Fruit fly (Drosophila melanogaster) whole organism: Measurements from ENCODE around the gene Graf.

Experiments used
- CG8478 ChIP-seq: fragments of >200 bp; optimal IDR thresholded peaks from 2 replicates; lab custom pipeline; 2018; ENCODE audit warnings: inconsistent platforms
- Dll ChIP-seq: fragments of >200 bp; optimal IDR thresholded peaks from 2 replicates; lab custom pipeline; 2017
- EcR ChIP-seq, 2 experiments: fragments of >200 bp; optimal IDR thresholded peaks; 2 replicates each; lab custom pipeline; 2017; ENCODE audit warnings: missing biosample characterization in 2 of 2, missing genetic modification characterization in 2 of 2, missing genetic modification reagents in 2 of 2
- pan ChIP-seq: fragments of >200 bp; optimal IDR thresholded peaks from 2 replicates; lab custom pipeline; 2017
- psq ChIP-seq: fragments of >200 bp; optimal IDR thresholded peaks from 2 replicates; lab custom pipeline; 2017
- usp ChIP-seq: fragments of >200 bp; optimal IDR thresholded peaks from 2 replicates; lab custom pipeline; 2017; ENCODE audit warnings: missing biosample characterization, missing genetic modification characterization, mixed read lengths

Gene Graf

DNA sequence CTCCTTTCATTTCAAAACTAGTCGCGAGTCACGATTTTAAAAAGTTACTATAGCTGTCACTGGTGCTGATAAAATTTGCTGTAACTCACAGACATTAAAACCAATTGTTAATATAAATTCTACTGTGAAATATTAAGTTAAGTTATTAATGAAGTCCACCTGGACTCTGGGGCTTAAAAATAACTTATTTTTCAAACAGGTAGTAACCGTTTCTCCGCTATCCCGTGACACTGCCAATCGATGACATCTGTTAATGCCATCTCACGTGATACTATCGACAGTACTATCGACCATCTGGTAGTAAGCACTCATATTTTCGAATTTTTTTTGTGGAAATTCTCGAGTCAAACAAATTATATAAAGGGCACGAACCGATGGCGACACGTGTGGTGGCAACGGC is 26.5 kb downstream of the Graf start, which contains the start of the genes CG12379 and MagR:
Gene CG12379 (minus strand): TSS at position 2 of the 400 bp plus-strand sequence.
Gene MagR (plus strand): TSS at position 276 of the 400 bp plus-strand sequence.
- TF ChIP-seq pan (lab: Kevin White, UChicago) (no peak), EcR (GFP tag; optimal IDR thresholded peaks at IDR 0.05; lab: Kevin White, UChicago) (no peak), usp (GFP tag; lab: Kevin White, UChicago) (no peak), CG8478 (no peak), Dll (lab: Kevin White, UChicago) (no peak), psq (no peak)

DNA sequence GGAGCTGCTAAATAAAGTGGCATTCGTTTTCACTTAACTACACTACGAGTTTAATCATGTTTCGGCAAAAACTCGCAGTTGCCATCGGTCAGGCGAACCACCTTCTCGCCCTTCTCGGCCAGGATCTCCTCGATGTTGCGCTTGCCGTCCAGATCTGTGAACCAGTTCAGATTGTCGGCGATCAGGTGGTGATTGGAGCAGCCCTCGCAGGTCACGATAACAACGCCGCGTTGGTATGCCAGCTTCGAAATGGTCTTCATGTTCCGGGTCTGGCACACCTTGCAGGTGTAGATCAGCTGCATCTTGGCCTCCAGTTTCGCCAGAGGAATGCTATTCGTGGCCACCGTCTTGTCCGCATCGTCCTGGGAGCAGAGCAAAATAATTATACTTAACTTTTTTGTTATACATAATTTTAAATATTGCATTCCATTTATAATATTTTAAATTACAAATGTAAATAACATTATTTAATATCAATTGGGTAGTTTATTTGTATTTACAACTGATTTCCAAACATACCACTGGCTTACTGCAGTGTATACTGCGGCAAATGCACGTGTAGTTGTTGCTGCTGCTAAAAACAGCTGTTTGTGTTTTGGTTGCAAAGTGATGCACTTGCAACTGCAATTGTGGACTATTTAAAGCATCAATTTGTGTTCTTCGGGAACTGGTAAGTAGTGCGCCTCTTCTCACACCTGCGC is 27.2 kb downstream of the Graf start:
- no peak for TF ChIP-seq Dll (lab: Kevin White, UChicago)
- TF ChIP-seq usp (GFP tag; lab: Kevin White, UChicago): no peak
- TF ChIP-seq CG8478: no peak
- no peak for TF ChIP-seq psq
- no peak for TF ChIP-seq EcR (GFP tag; optimal IDR thresholded peaks at IDR 0.05; lab: Kevin White, UChicago)
- TF ChIP-seq pan (lab: Kevin White, UChicago): no peak

DNA sequence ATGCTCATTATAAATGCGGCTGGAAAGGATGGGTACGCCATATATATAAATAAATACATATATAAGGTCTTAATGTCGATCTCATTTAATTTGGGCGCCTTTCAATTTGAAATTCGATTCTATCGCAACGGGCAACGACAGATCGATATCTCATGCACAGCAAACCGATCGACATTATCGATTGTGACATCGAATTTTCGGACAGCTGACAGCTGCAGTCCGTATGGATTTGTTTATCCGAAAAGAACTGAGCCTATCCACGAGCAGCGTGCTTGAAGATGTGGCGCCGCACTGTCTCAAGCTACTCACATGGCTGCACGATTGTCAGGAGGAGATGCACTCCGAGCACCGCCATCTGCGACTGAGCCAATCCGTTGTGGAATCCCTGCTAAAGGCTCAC is 28.6 kb downstream of the Graf start, which contains the start of gene CG8191:
Gene CG8191 (plus strand): TSS at position 211 of the 400 bp plus-strand sequence.
- TF ChIP-seq EcR (GFP tag; optimal IDR thresholded peaks at IDR 0.05; lab: Kevin White, UChicago) (no peak), pan (lab: Kevin White, UChicago) (no peak), CG8478 (no peak), psq (no peak), usp (GFP tag; lab: Kevin White, UChicago) (no peak), Dll (lab: Kevin White, UChicago) (no peak)

DNA sequence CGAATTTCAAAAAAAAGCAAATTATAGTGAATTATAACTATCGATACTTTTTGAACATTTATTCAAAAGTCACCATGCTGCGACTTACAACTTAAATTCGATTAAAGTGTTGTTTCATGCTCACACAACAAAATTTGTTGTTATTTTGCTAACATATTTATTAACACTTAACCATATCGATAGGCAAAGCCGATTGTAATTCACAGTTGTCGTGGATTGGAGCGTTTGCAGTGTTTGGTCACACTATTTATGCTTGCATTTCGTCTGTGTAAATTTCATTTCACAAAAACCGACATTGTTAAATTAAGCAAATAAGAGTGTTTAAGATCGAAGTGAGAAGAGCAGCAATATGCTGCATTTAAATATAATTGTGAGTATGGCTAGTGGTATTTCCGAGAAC is 48.1 kb downstream of the Graf start, which contains the start of gene HUWE1:
Gene HUWE1 (plus strand): TSS at position 220 of the 400 bp plus-strand sequence.
- TF ChIP-seq psq (no peak), Dll (lab: Kevin White, UChicago) (no peak), pan (lab: Kevin White, UChicago) (no peak), EcR (GFP tag; optimal IDR thresholded peaks at IDR 0.05; lab: Kevin White, UChicago) (no peak), CG8478 (no peak), usp (GFP tag; lab: Kevin White, UChicago) (no peak)

DNA sequence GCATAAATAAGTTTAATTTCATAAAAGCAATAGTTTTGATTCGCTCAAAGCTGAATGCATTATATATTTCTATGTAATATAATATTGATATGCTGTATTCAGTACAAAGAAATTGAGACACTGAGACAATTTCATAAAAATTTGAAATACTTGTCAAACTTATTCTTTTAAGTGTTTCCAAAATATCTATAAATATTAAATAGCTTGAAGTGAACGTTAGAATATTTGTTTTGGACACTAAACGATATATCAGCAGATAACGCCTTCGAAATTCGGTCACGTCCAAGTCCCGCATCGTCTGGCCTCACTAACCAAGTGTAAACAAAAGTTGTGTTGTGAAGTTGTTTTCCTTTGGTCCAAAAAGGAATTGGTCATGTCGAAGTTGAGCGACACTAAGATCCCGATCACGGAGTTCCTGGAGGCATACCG is 49.8 kb downstream of the Graf start:
- no peak for TF ChIP-seq EcR (GFP tag; optimal IDR thresholded peaks at IDR 0.05; lab: Kevin White, UChicago)
- no peak for TF ChIP-seq Dll (lab: Kevin White, UChicago)
- TF ChIP-seq pan (lab: Kevin White, UChicago): no peak
- TF ChIP-seq psq: no peak
- TF ChIP-seq CG8478: no peak
- no peak for TF ChIP-seq usp (GFP tag; lab: Kevin White, UChicago)

DNA sequence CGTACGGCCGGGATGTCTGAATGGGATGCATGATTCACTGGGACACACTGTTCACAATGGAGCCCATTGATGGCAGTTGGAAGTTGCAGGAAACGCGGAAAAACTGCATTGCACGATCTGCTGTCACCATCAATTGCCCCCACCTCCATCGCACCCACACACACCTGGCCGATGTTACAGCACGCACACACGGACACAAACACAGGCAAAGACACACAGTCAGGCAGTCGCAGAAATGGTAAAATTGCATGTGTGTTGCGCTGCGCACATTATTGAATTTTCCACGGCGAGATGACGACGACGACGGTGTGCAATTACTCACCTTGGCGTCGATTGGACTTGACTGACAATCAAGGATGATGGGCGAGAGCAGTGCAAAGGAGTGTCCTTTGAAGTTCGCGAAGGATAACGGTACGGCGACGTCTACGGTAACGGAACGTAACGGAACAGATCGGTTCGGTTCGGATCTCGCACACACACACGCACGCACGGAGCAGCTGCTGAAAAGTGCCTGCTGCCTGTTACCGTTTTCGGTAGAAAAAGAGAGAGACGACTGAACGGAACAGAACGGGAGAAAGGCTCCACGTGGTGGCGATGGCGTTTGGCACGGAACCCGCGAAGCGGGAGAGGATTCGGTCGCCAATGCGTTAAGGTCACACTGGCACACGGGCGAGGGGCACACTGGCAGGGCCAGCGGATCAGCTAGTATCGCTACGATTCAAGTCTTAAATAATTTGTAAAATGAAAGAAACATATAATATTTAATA is 50.4 kb downstream of the Graf start, which contains the start of the genes CG9281 and CG15601:
Gene CG9281 (minus strand): TSS at position 556 of the 767 bp plus-strand sequence.
Gene CG15601 (plus strand): TSS at position 664 of the 767 bp plus-strand sequence.
- no peak for TF ChIP-seq EcR (GFP tag; optimal IDR thresholded peaks at IDR 0.05; lab: Kevin White, UChicago)
- no peak for TF ChIP-seq psq
- TF ChIP-seq CG8478: peak; percentile 52

DNA sequence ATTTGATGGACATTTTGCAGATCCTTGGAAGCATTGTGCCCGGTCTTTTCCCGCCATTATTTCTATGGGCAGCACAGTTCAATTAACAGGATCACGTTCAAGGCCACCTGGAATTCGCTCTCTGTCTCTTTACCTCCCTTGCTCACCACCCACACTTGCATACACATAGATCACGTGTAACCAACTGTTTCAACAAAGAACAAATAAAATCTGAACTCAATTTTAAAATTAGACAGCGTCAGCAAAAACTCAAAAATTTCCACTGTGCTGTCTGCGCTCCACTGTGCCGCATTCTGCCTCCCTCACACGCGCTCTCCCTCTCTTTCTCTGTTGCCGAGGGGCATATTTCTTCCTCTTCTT is 50.9 kb downstream of the Graf start:
- no peak for TF ChIP-seq psq
- TF ChIP-seq CG8478: no peak
- no peak for TF ChIP-seq usp (GFP tag; lab: Kevin White, UChicago)
- TF ChIP-seq EcR (GFP tag; optimal IDR thresholded peaks at IDR 0.05; lab: Kevin White, UChicago): no peak
- no peak for TF ChIP-seq pan (lab: Kevin White, UChicago)
- no peak for TF ChIP-seq Dll (lab: Kevin White, UChicago)

DNA sequence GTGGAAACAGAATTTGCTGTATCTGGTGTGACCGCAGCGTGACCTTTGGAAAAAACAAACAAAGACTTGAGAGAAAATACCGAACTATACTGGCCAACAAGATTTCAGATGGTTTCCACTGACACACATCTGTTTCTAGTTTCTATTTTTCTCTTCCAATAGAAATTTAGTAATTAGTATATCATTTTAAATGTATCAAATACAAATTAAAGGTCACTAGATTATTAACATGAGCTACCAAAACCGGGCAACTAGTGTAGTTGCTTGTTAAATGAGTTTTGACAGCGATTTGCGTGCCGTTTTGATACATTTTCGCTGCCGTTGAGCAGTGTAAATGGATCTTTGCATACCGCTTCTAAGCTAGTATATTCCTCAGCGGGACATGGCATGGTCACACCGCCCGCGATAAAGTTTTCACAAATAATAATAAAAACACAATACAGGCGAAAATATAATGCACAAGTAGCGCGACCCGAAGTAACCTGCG is 56.8 kb downstream of the Graf start, which contains the start of the genes Pis and Hap40:
Gene Pis (minus strand): TSS at position 51 of the 487 bp plus-strand sequence.
Gene Hap40 (plus strand): TSS at position 406 of the 487 bp plus-strand sequence.
- no peak for TF ChIP-seq usp (GFP tag; lab: Kevin White, UChicago)
- no peak for TF ChIP-seq EcR (GFP tag; optimal IDR thresholded peaks at IDR 0.05; lab: Kevin White, UChicago)
- no peak for TF ChIP-seq Dll (lab: Kevin White, UChicago)
